Fruit fly (Drosophila melanogaster): ENCODE measurements around the gene Strump.

The Strump gene

dm6 chr3L:16105528-16105927 is 16.3 kb upstream of the Strump start, which contains the start of the genes IntS9 and CG43295 (continued):
- TF ChIP-seq fd85E (GFP tag; optimal IDR thresholded peaks at IDR 0.05) (no peak), eg (GFP tag; IDR thresholded peaks at IDR 0.05) (peak; percentile 87), Eip93F (GFP tag; optimal IDR thresholded peaks at IDR 0.05) (peak; percentile 30), CG6808 (GFP tag; optimal IDR thresholded peaks at IDR 0.05) (no peak), dac (GFP tag; optimal IDR thresholded peaks at IDR 0.05) (no peak)

DNA sequence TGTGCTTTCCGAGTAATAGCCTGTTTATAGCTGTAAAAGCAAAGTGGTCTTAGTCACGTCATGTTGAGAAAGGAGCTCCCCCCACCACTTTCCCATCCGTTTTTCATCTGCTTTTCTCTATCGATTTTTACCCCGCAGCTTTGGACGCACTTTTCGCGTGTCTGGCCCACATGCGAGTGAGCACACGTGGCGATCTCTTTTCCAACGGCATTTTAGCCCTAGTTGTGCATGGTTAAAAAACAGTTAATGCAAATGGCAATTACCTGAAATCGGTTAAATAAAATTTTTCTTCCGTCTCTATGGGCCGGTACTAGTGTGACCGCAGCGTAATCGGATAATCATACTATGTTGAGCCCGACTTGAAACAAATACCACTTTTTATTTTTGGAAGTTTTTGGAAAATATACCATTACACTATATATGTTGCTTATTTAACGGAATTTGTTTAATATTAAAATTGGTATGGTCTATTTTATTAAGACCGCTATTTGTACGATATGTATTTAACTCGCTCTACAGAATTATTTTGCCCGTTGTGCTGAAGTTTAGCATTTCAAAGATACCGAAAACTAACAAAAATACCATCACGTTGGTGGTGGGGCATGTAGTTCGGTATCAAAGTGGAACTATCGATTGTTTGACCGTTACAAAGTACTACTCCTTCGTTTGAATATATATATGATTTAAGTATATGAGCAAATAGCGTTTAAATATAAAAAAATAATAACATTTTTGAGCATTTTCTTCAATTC is 9.6 kb upstream of the Strump start, which contains the start of gene Zn72D:
TSS of gene Zn72D (minus strand) at position 558 of the 752 bp plus-strand sequence.
- TF ChIP-seq dac (GFP tag; optimal IDR thresholded peaks at IDR 0.05) (no peak), Eip78C (GFP tag) (peak; percentile 66), vri (GFP tag; optimal IDR thresholded peaks at IDR 0.05) (no peak), Hr39 (GFP tag; optimal IDR thresholded peaks at IDR 0.05) (no peak)

DNA sequence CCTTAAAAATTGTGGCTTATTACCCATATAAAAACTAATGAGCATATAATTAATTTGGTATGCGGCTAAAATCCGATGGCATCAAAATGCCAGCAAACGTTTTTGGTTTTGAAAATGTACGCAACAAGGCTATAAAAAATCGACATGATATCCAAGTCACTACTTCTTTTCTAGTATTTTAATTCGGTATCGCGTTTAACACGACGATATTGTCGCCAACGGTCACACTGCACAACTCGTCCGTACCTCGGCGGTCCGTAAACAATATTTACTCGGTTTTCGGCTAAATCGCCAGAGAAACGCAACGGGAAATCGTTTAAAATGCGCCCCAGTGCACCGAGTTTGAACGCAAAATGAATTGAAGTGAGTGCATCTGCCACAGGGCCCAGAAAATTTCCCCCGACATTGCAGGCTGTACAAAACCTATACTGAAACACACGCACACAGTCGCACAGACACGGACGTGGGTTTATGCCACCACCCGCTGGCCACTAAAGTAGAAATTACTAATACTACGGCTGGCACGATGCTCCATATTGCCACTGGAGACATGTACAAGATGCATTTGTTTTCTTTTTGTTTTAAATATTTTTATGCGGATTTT is 8.7 kb upstream of the Strump start, which contains the start of gene Taf4:
TSS of gene Taf4 (plus strand) at position 210 of the 604 bp plus-strand sequence.
- TF ChIP-seq CG8119 (GFP tag; IDR thresholded peaks at IDR 0.05), result peak; percentile 89; the same call in 1 of the 3 replicates
- TF ChIP-seq CG16779 (tag; optimal IDR thresholded peaks at IDR 0.05), result no peak
- TF ChIP-seq svp (GFP tag), result no peak
- no peak for TF ChIP-seq CG10669 (GFP tag; optimal IDR thresholded peaks at IDR 0.05)
- TF ChIP-seq CG6163 (GFP tag; IDR thresholded peaks at IDR 0.05), result no peak
- no peak for TF ChIP-seq CG9139 (GFP tag; optimal IDR thresholded peaks at IDR 0.05)
- TF ChIP-seq eg (GFP tag; IDR thresholded peaks at IDR 0.05), result no peak
- no peak for TF ChIP-seq CG7368 (GFP tag; optimal IDR thresholded peaks at IDR 0.05)

dm6 chr3L:16113607-16114337 is 8.0 kb upstream of the Strump start:
- TF ChIP-seq CG6163 (GFP tag; IDR thresholded peaks at IDR 0.05), result no peak; the same call in 1 of the 3 replicates
- peak; percentile 75 for TF ChIP-seq CG11902 (GFP tag; optimal IDR thresholded peaks at IDR 0.05)
- TF ChIP-seq Hr39 (GFP tag; optimal IDR thresholded peaks at IDR 0.05), result no peak
- peak; percentile 80 for TF ChIP-seq CG8632 (GFP tag; optimal IDR thresholded peaks at IDR 0.05)
- peak; percentile 77 for TF ChIP-seq CG34406 (GFP tag; optimal IDR thresholded peaks at IDR 0.05)
- TF ChIP-seq vri (GFP tag; optimal IDR thresholded peaks at IDR 0.05), result no peak
- no peak for TF ChIP-seq CG6276 (GFP tag; optimal IDR thresholded peaks at IDR 0.05)
- TF ChIP-seq CG32006 (GFP tag; optimal IDR thresholded peaks at IDR 0.05), result no peak
- no peak for TF ChIP-seq CG1621 (tag; optimal IDR thresholded peaks at IDR 0.05)
- TF ChIP-seq dsx (GFP tag; optimal IDR thresholded peaks at IDR 0.05; ENCODE audit: poor library complexity, severe bottlenecking), result peak; percentile 73
- TF ChIP-seq spab (GFP tag; optimal IDR thresholded peaks at IDR 0.05), result no peak
- TF ChIP-seq Sox14 (GFP tag; optimal IDR thresholded peaks at IDR 0.05), result peak; percentile 92
- TF ChIP-seq Blimp-1 (GFP tag; optimal IDR thresholded peaks at IDR 0.05), result peak; percentile 68
- no peak for TF ChIP-seq Hr38 (GFP tag; optimal IDR thresholded peaks at IDR 0.05)
- peak; percentile 97 for TF ChIP-seq Eip78C (GFP tag)
- TF ChIP-seq eg (GFP tag; IDR thresholded peaks at IDR 0.05), result peak; percentile 90; the same call in 2 of the 3 replicates
- TF ChIP-seq CG7368 (GFP tag; optimal IDR thresholded peaks at IDR 0.05), result peak; percentile 85
- no peak for TF ChIP-seq achi (GFP tag; optimal IDR thresholded peaks at IDR 0.05)
- no peak for TF ChIP-seq fd59A (GFP tag; optimal IDR thresholded peaks at IDR 0.05)
- TF ChIP-seq CG10631 (GFP tag; optimal IDR thresholded peaks at IDR 0.05), result no peak
- no peak for TF ChIP-seq fd85E (GFP tag; optimal IDR thresholded peaks at IDR 0.05)
- no peak for TF ChIP-seq fkh (GFP tag; optimal IDR thresholded peaks at IDR 0.05)
- TF ChIP-seq CG6792 (GFP tag; optimal IDR thresholded peaks at IDR 0.05), result peak; percentile 84
- no peak; the same call in 1 of the 3 replicates for TF ChIP-seq CG8119 (GFP tag; IDR thresholded peaks at IDR 0.05)
- TF ChIP-seq CG4318 (GFP tag; optimal IDR thresholded peaks at IDR 0.05), result no peak
- TF ChIP-seq CG9139 (GFP tag; optimal IDR thresholded peaks at IDR 0.05), result no peak
- TF ChIP-seq Met (GFP tag; optimal IDR thresholded peaks at IDR 0.05), result no peak
- TF ChIP-seq Ets96B (tag; optimal IDR thresholded peaks at IDR 0.05), result peak; percentile 82
- peak; percentile 77 for TF ChIP-seq Gug (GFP tag; IDR thresholded peaks at IDR 0.05)
- no peak for TF ChIP-seq CG8319 (GFP tag; optimal IDR thresholded peaks at IDR 0.05)
- peak; percentile 88 for TF ChIP-seq Hr4 (GFP tag; optimal IDR thresholded peaks at IDR 0.05)
- TF ChIP-seq Eip93F (GFP tag; optimal IDR thresholded peaks at IDR 0.05), result peak; percentile 92
- no peak for TF ChIP-seq CG16779 (tag; optimal IDR thresholded peaks at IDR 0.05)
- TF ChIP-seq OdsH (GFP tag; optimal IDR thresholded peaks at IDR 0.05), result no peak
- no peak for TF ChIP-seq CG11762 (GFP tag; optimal IDR thresholded peaks at IDR 0.05; ENCODE audit: insufficient read depth)
- peak; percentile 92 for TF ChIP-seq esn (GFP tag; optimal IDR thresholded peaks at IDR 0.05)
